Worm (Caenorhabditis elegans) whole organism, L2 larva: ENCODE results near the gene hlh-11.

Source experiments
- C34F6.9 ChIP-seq: fragments of 150-350 bp; optimal IDR thresholded peaks from 2 replicates; lab custom pipeline; 2014; ENCODE audit warnings: missing biosample characterization, missing genetic modification characterization
- F13H6.1 ChIP-seq: sonication (generic microtip); optimal IDR thresholded peaks from 2 replicates; lab custom pipeline; 2016; ENCODE audit warnings: missing genetic modification characterization, missing compliant biosample characterization
- R02D3.7 ChIP-seq: fragments of 150-350 bp; optimal IDR thresholded peaks from 2 replicates; lab custom pipeline; 2014; ENCODE audit warnings: missing biosample characterization, missing genetic modification characterization
- Y55F3AM.14 ChIP-seq: fragments of 200-800 bp; sonication (Bioruptor generic); optimal IDR thresholded peaks from 2 replicates; lab custom pipeline; 2018; ENCODE audit warnings: mild to moderate bottlenecking, missing genetic modification characterization, missing compliant biosample characterization
- ZK546.5 ChIP-seq: sonication (generic microtip); optimal IDR thresholded peaks from 2 replicates; lab custom pipeline; 2017; ENCODE audit warnings: missing biosample characterization, missing genetic modification characterization
- aly-2 ChIP-seq: fragments of 150-350 bp; optimal IDR thresholded peaks from 2 replicates; lab custom pipeline; 2014; ENCODE audit warnings: missing biosample characterization, missing genetic modification characterization
- ama-1 ChIP-seq: fragments of 150-350 bp; optimal IDR thresholded peaks from 2 replicates; lab custom pipeline; 2018; ENCODE audit warnings: inconsistent platforms
- blmp-1 ChIP-seq: sonication (generic microtip); optimal IDR thresholded peaks from 2 replicates; lab custom pipeline; 2017; ENCODE audit warnings: missing genetic modification characterization, mild to moderate bottlenecking, missing compliant biosample characterization, antibody characterized with exemption, moderate library complexity; ENCODE audit not compliant: insufficient read depth
- ceh-16 ChIP-seq: fragments of 150-350 bp; optimal IDR thresholded peaks from 2 replicates; lab custom pipeline; 2014; ENCODE audit warnings: missing biosample characterization, missing genetic modification characterization
- ceh-82 ChIP-seq: fragments of 150-350 bp; optimal IDR thresholded peaks from 2 replicates; lab custom pipeline; 2014; ENCODE audit warnings: missing biosample characterization, missing genetic modification characterization
- crh-2 ChIP-seq: sonication (generic microtip); optimal IDR thresholded peaks from 2 replicates; lab custom pipeline; 2017; ENCODE audit warnings: missing biosample characterization, missing genetic modification characterization
- dmd-4 ChIP-seq: sonication (generic microtip); optimal IDR thresholded peaks from 2 replicates; lab custom pipeline; 2017; ENCODE audit warnings: missing biosample characterization, missing genetic modification characterization
- egl-27 ChIP-seq: sonication (generic microtip); optimal IDR thresholded peaks from 3 replicates; lab custom pipeline; 2017; ENCODE audit warnings: missing biosample characterization, missing genetic modification reagents, missing genetic modification characterization
- elt-1 ChIP-seq: fragments of 150-350 bp; optimal IDR thresholded peaks from 2 replicates; lab custom pipeline; 2014; ENCODE audit warnings: missing biosample characterization, missing genetic modification characterization
- elt-3 ChIP-seq: sonication (generic microtip); optimal IDR thresholded peaks from 2 replicates; lab custom pipeline; 2017; ENCODE audit warnings: missing biosample characterization, missing genetic modification characterization
- fos-1 ChIP-seq: fragments of 150-350 bp; optimal IDR thresholded peaks from 2 replicates; lab custom pipeline; 2014; ENCODE audit warnings: missing biosample characterization, missing genetic modification characterization
- gmeb-1 ChIP-seq: fragments of 150-350 bp; optimal IDR thresholded peaks from 2 replicates; lab custom pipeline; 2014; ENCODE audit warnings: missing biosample characterization, missing genetic modification characterization
- lin-13 ChIP-seq: fragments of 150-350 bp; optimal IDR thresholded peaks from 2 replicates; lab custom pipeline; 2014; ENCODE audit warnings: missing biosample characterization, missing genetic modification reagents, missing genetic modification characterization
- lsy-2 ChIP-seq, 2 experiments: fragments of 150-350 bp in 1 of 2; sonication (generic microtip) in 1 of 2; optimal IDR thresholded peaks; 2 replicates each; lab custom pipeline; 2014 to 2017; ENCODE audit warnings: missing biosample characterization in 2 of 2, missing genetic modification characterization in 2 of 2
- mab-5 ChIP-seq: fragments of 150-350 bp; optimal IDR thresholded peaks from 2 replicates; lab custom pipeline; 2014; ENCODE audit warnings: missing biosample characterization, missing genetic modification characterization
- mdl-1 ChIP-seq, 2 experiments: fragments of 150-350 bp in 1 of 2; sonication (generic microtip) in 1 of 2; optimal IDR thresholded peaks; 2 replicates each; lab custom pipeline; 2017; ENCODE audit warnings: missing biosample characterization in 2 of 2, missing genetic modification characterization in 2 of 2
- nhr-11 ChIP-seq: fragments of 150-350 bp; optimal IDR thresholded peaks from 2 replicates; lab custom pipeline; 2014; ENCODE audit warnings: missing biosample characterization, missing genetic modification characterization
- nhr-12 ChIP-seq: fragments of 150-350 bp; optimal IDR thresholded peaks from 2 replicates; lab custom pipeline; 2014; ENCODE audit warnings: missing biosample characterization, missing genetic modification characterization
- nhr-129 ChIP-seq: fragments of 150-350 bp; optimal IDR thresholded peaks from 2 replicates; lab custom pipeline; 2014; ENCODE audit warnings: missing biosample characterization, missing genetic modification characterization
- nhr-21 ChIP-seq: fragments of 150-350 bp; optimal IDR thresholded peaks from 2 replicates; lab custom pipeline; 2014; ENCODE audit warnings: missing biosample characterization, missing genetic modification characterization
- nhr-25 ChIP-seq: fragments of 150-350 bp; sonication (generic microtip); optimal IDR thresholded peaks from 3 replicates; lab custom pipeline; 2014; ENCODE audit warnings: missing biosample characterization, missing genetic modification characterization
- nhr-6 ChIP-seq: fragments of 150-350 bp; optimal IDR thresholded peaks from 2 replicates; lab custom pipeline; 2014; ENCODE audit warnings: missing biosample characterization, missing genetic modification characterization
- nhr-77 ChIP-seq: fragments of 150-350 bp; optimal IDR thresholded peaks from 2 replicates; lab custom pipeline; 2014; ENCODE audit warnings: missing biosample characterization, missing genetic modification characterization
- peb-1 ChIP-seq: fragments of 150-350 bp; optimal IDR thresholded peaks from 2 replicates; lab custom pipeline; 2014; ENCODE audit warnings: missing biosample characterization, missing genetic modification characterization
- sem-4 ChIP-seq: fragments of 150-350 bp; optimal IDR thresholded peaks from 2 replicates; lab custom pipeline; 2014; ENCODE audit warnings: missing biosample characterization, missing genetic modification reagents, missing genetic modification characterization
- sma-3 ChIP-seq: sonication (generic microtip); optimal IDR thresholded peaks from 2 replicates; lab custom pipeline; 2016; ENCODE audit warnings: missing genetic modification reagents, missing genetic modification characterization, missing compliant biosample characterization
- sma-9 ChIP-seq, 2 experiments: fragments of 150-350 bp in 1 of 2; sonication (generic microtip) in 1 of 2; optimal IDR thresholded peaks; 2 replicates each; lab custom pipeline; 2014 to 2016; ENCODE audit warnings: missing genetic modification characterization in 2 of 2, mild to moderate bottlenecking in 1 of 2, missing biosample characterization in 1 of 2, missing compliant biosample characterization in 1 of 2, missing genetic modification reagents in 1 of 2, moderate library complexity in 1 of 2
- unc-39 ChIP-seq: fragments of 150-350 bp; optimal IDR thresholded peaks from 2 replicates; lab custom pipeline; 2014; ENCODE audit warnings: missing biosample characterization, missing genetic modification characterization
- unc-55 ChIP-seq: fragments of 150-350 bp; sonication (generic microtip); optimal IDR thresholded peaks from 3 replicates; lab custom pipeline; 2014; ENCODE audit warnings: missing biosample characterization, missing genetic modification reagents, missing genetic modification characterization
- unc-62 ChIP-seq: fragments of 150-350 bp; optimal IDR thresholded peaks from 2 replicates; lab custom pipeline; 2014; ENCODE audit warnings: missing biosample characterization, missing genetic modification reagents, missing genetic modification characterization
- ztf-1 ChIP-seq: fragments of 200-800 bp; sonication (Bioruptor generic); conservative IDR thresholded peaks from 2 replicates; pipeline ENCODE4 v1.3.6; 2022; ENCODE audit warnings: missing genetic modification characterization, missing compliant biosample characterization
- ztf-11 ChIP-seq: sonication (generic microtip); optimal IDR thresholded peaks from 2 replicates; lab custom pipeline; 2017; ENCODE audit warnings: missing biosample characterization, missing genetic modification characterization
- ztf-4 ChIP-seq: fragments of 150-350 bp; optimal IDR thresholded peaks from 2 replicates; lab custom pipeline; 2014; ENCODE audit warnings: missing biosample characterization, missing genetic modification characterization

Gene hlh-11

DNA sequence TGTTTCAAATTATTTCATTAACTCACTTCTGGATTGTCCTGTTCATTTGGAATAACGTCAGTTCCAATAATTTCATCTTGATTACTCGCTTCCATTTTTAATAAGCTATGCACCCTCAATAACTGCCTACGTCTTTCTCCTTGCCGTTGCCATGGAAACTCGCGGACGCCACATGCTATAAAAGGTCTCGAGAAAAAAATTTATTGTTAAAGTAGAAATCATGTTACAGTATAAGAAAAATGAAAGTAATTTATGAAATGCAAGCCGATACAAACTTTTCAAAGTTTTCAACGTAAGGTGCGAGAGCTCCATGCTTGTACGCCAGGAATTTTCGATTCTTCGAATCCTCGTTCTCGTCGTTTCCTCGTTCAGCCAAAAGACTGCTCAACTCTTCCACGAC is 7.4 kb upstream of the hlh-11 start, which contains the start of gene bbs-4:
Gene bbs-4, minus strand, starts transcription at position 101 of the 400 bp plus-strand sequence.
- no peak for TF ChIP-seq nhr-11 (tag; lab: Kevin White, UChicago)
- TF ChIP-seq blmp-1 (tag; lab: Kevin White, UChicago) = no peak
- TF ChIP-seq nhr-21 (tag; lab: Kevin White, UChicago) = no peak
- no peak for TF ChIP-seq fos-1 (tag; lab: Kevin White, UChicago)
- no peak for TF ChIP-seq lsy-2 (tag; optimal IDR thresholded peaks at IDR 0.05; lab: Kevin White, UChicago)
- TF ChIP-seq sma-9 (GFP tag; optimal IDR thresholded peaks at IDR 0.05; lab: Kevin White, UChicago) = no peak
- TF ChIP-seq sma-9 (tag; optimal IDR thresholded peaks at IDR 0.05; lab: Kevin White, UChicago) = no peak
- TF ChIP-seq mdl-1 (tag; optimal IDR thresholded peaks at IDR 0.05; lab: Kevin White, UChicago) = no peak
- no peak for TF ChIP-seq unc-39 (tag; lab: Kevin White, UChicago)
- no peak for TF ChIP-seq dmd-4
- TF ChIP-seq, all 48 proteins: peak for 0

DNA sequence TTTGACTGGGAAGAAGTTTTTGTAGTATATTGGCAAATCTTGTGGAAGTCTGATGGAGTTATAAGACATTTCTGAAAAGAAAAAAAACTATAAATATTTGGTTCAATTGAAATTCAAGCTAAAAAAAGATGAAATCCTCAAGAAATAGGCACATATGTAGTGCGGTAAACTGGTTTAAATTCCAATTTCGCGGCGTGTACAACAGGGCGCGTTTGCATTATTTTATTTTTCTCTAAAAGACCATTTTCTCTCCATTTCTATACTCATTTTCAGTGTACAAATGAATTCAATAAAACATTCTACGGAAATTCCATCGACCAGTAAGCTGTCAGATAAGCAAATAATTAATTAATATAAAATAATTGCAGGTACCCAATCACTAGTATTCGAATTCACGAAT is 5.3 kb upstream of the hlh-11 start, which contains the start of the genes pri-1 and F58A4.6:
Gene pri-1, minus strand, starts transcription at position 71 of the 400 bp plus-strand sequence.
Gene F58A4.6, plus strand, starts transcription at position 272 of the 400 bp plus-strand sequence.
- TF ChIP-seq ceh-82 (no peak), gmeb-1 (tag; lab: Kevin White, UChicago) (peak; percentile 84), C34F6.9 (peak; percentile 68), unc-55 (GFP tag; lab: Kevin White, UChicago) (no peak)

DNA sequence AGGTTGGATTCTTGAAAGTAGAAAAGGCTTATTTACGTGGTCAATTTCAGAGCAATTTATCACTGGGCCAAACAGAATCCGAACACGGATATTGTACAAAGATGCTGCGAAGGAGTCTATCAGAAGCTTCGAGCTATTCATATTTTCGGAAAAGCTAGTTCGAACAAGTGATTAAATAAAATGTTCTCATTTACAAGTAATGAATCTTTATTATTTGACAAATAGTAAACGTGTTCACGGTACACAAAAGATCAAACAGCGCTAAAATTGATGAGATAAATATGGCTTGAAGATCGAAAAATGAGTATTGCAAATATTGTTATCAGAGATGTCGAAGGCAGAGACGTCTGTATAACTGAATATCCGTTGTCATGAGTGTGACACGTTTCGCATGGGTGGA is 4.4 kb upstream of the hlh-11 start:
- TF ChIP-seq blmp-1 (tag; lab: Kevin White, UChicago) (no peak), dmd-4 (no peak), ceh-16 (no peak), sma-3 (no peak), sma-9 (GFP tag; optimal IDR thresholded peaks at IDR 0.05; lab: Kevin White, UChicago) (no peak), sma-9 (tag; optimal IDR thresholded peaks at IDR 0.05; lab: Kevin White, UChicago) (no peak), gmeb-1 (tag; lab: Kevin White, UChicago) (no peak), fos-1 (tag; lab: Kevin White, UChicago) (no peak), lsy-2 (tag; optimal IDR thresholded peaks at IDR 0.05; lab: Kevin White, UChicago) (no peak), elt-1 (tag; lab: Kevin White, UChicago) (no peak), nhr-6 (tag; lab: Kevin White, UChicago) (no peak), Y55F3AM.14 (GFP tag; lab: Kevin White, UChicago) (no peak), nhr-21 (tag; lab: Kevin White, UChicago) (no peak), ztf-4 (tag; lab: Kevin White, UChicago) (no peak), aly-2 (tag; lab: Kevin White, UChicago) (no peak), lin-13 (GFP tag; lab: Kevin White, UChicago) (no peak), ama-1 (lab: Kevin White, UChicago) (no peak), egl-27 (tag; lab: Kevin White, UChicago) (no peak)

DNA sequence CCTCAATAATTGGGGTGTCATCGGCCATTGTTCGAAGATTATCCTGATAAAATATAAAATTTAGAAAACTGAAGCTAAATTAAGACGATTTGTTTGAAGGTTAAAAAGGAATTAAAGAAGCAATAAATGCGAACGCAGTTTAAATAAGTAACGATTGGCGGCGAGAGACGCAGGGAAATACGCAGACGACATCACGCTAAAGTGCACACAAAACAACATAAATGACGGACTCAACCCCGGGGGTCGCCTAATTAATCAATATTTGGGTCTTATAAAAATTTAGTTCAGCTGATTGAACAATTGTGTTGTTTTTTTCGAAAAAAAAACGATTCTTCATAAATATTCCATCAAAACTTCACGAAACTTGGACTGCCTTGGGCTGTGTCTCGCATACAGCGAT is 3.1 kb upstream of the hlh-11 start, which contains the start of gene hcp-3:
Gene hcp-3, minus strand, starts transcription at position 45 of the 400 bp plus-strand sequence.
- TF ChIP-seq sma-3 (peak; percentile 34), nhr-21 (tag; lab: Kevin White, UChicago) (no peak), sem-4 (tag; lab: Kevin White, UChicago) (peak; percentile 2), elt-1 (tag; lab: Kevin White, UChicago) (no peak), ZK546.5 (no peak), fos-1 (tag; lab: Kevin White, UChicago) (peak; percentile 10), ztf-4 (tag; lab: Kevin White, UChicago) (no peak), F13H6.1 (peak; percentile 26), unc-62 (GFP tag; lab: Kevin White, UChicago) (no peak), nhr-11 (tag; lab: Kevin White, UChicago) (no peak), elt-3 (tag; lab: Kevin White, UChicago) (no peak), nhr-12 (tag; lab: Kevin White, UChicago) (no peak), ztf-1 (GFP tag; lab: Robert Waterston, UW) (no peak), nhr-77 (tag; lab: Kevin White, UChicago) (no peak), mab-5 (tag; lab: Kevin White, UChicago) (no peak), ceh-82 (no peak), aly-2 (tag; lab: Kevin White, UChicago) (no peak), ceh-16 (no peak), blmp-1 (tag; lab: Kevin White, UChicago) (no peak), nhr-6 (tag; lab: Kevin White, UChicago) (no peak), nhr-129 (tag; lab: Kevin White, UChicago) (peak; percentile 42), lsy-2 (tag; optimal IDR thresholded peaks at IDR 0.05; lab: Kevin White, UChicago) (peak in 1 of 2 experiments; percentile 66), nhr-25 (tag; lab: Kevin White, UChicago) (peak; percentile 10), ama-1 (lab: Kevin White, UChicago) (no peak), C34F6.9 (peak; percentile 50), egl-27 (tag; lab: Kevin White, UChicago) (no peak), R02D3.7 (tag; lab: Kevin White, UChicago) (no peak), unc-39 (tag; lab: Kevin White, UChicago) (no peak), ztf-11 (no peak), gmeb-1 (tag; lab: Kevin White, UChicago) (peak; percentile 77), crh-2 (peak; percentile 59), sma-9 (GFP tag; optimal IDR thresholded peaks at IDR 0.05; lab: Kevin White, UChicago) (peak; percentile 14), sma-9 (tag; optimal IDR thresholded peaks at IDR 0.05; lab: Kevin White, UChicago) (no peak), peb-1 (tag; lab: Kevin White, UChicago) (no peak), unc-55 (GFP tag; lab: Kevin White, UChicago) (peak; percentile 69)
